Worm (Caenorhabditis elegans) whole organism, young adult: ENCODE measurements around the gene trr-1.

Source experiments
- B0019.2 ChIP-seq: fragments of 200-800 bp; sonication (Bioruptor generic); conservative IDR thresholded peaks from 2 replicates; pipeline ENCODE4 v1.3.6; 2022; ENCODE audit warnings: missing genetic modification reagents, missing genetic modification characterization, missing compliant biosample characterization
- B0336.3 ChIP-seq: fragments of 200-800 bp; sonication (Bioruptor generic); IDR thresholded peaks from 2 replicates; pipeline ENCODE4 v1.3.6; 2022; ENCODE audit warnings: missing genetic modification characterization, missing compliant biosample characterization
- C06A6.2 ChIP-seq: fragments of 200-800 bp; sonication (Bioruptor generic); conservative IDR thresholded peaks from 2 replicates; pipeline ENCODE4 v1.3.6; 2022; ENCODE audit warnings: missing genetic modification characterization, missing compliant biosample characterization
- F49E8.2 ChIP-seq: sonication (generic microtip); optimal IDR thresholded peaks from 3 replicates; lab custom pipeline; 2017; ENCODE audit warnings: missing genetic modification characterization, mild to moderate bottlenecking, missing compliant biosample characterization, antibody characterized with exemption, moderate library complexity; ENCODE audit not compliant: insufficient read depth
- F55B11.4 ChIP-seq: sonication (generic microtip); optimal IDR thresholded peaks from 2 replicates; lab custom pipeline; 2016; ENCODE audit warnings: missing compliant biosample characterization, missing genetic modification characterization, borderline replicate concordance; ENCODE audit not compliant: insufficient read depth
- F57A8.1 ChIP-seq: fragments of 200-800 bp; sonication (Bioruptor generic); optimal IDR thresholded peaks from 2 replicates; lab custom pipeline; 2018; ENCODE audit warnings: mild to moderate bottlenecking, missing genetic modification characterization, moderate library complexity, missing compliant biosample characterization
- F57C9.4 ChIP-seq: sonication (generic microtip); optimal IDR thresholded peaks from 2 replicates; lab custom pipeline; 2017; ENCODE audit warnings: mild to moderate bottlenecking, missing genetic modification characterization, missing compliant biosample characterization
- K11D2.4 ChIP-seq: fragments of 200-800 bp; sonication (Bioruptor generic); IDR thresholded peaks from 2 replicates; pipeline ENCODE4 v1.3.6; 2022; ENCODE audit warnings: missing genetic modification reagents, missing genetic modification characterization, missing compliant biosample characterization
- T26A5.8 ChIP-seq: sonication (generic microtip); optimal IDR thresholded peaks from 2 replicates; lab custom pipeline; 2016; ENCODE audit warnings: missing genetic modification characterization, missing compliant biosample characterization
- Y53F4B.3 ChIP-seq: fragments of 200-800 bp; sonication (Bioruptor generic); IDR thresholded peaks from 2 replicates; pipeline ENCODE4 v1.3.6; 2022; ENCODE audit warnings: missing genetic modification reagents, missing genetic modification characterization, missing compliant biosample characterization
- ZK185.1 ChIP-seq: sonication (generic microtip); optimal IDR thresholded peaks from 2 replicates; lab custom pipeline; 2016; ENCODE audit warnings: mild to moderate bottlenecking, missing genetic modification characterization, missing compliant biosample characterization; ENCODE audit not compliant: poor library complexity, severe bottlenecking
- athp-1 ChIP-seq: sonication (generic microtip); optimal IDR thresholded peaks from 2 replicates; lab custom pipeline; 2017; ENCODE audit warnings: mild to moderate bottlenecking, missing genetic modification characterization, missing compliant biosample characterization
- attf-3 ChIP-seq: fragments of 200-800 bp; sonication (Bioruptor generic); conservative IDR thresholded peaks from 2 replicates; pipeline ENCODE4 v1.3.6; 2022; ENCODE audit warnings: missing genetic modification reagents, missing genetic modification characterization, missing compliant biosample characterization
- attf-5 ChIP-seq: fragments of 200-800 bp; sonication (Bioruptor generic); optimal IDR thresholded peaks from 2 replicates; lab custom pipeline; 2018; ENCODE audit warnings: mild to moderate bottlenecking, missing genetic modification characterization, missing compliant biosample characterization
- ccch-3 ChIP-seq: fragments of 200-800 bp; sonication (Bioruptor generic); optimal IDR thresholded peaks from 2 replicates; lab custom pipeline; 2018; ENCODE audit warnings: mild to moderate bottlenecking, missing genetic modification characterization, missing compliant biosample characterization
- cebp-1 ChIP-seq, 2 experiments: fragments of 200-800 bp in 1 of 2; sonication (Bioruptor generic) in 1 of 2; sonication (generic microtip) in 1 of 2; IDR thresholded peaks in 1 of 2; optimal IDR thresholded peaks in 1 of 2; 2 replicates each; pipeline versions ENCODE4 v1.3.6 to Lab custom; 2017 to 2022; ENCODE audit warnings: missing compliant biosample characterization in 2 of 2, missing genetic modification characterization in 2 of 2, mild to moderate bottlenecking in 1 of 2, missing genetic modification reagents in 1 of 2, moderate library complexity in 1 of 2
- ceh-27 ChIP-seq: fragments of 200-800 bp; sonication (Bioruptor generic); optimal IDR thresholded peaks from 2 replicates; lab custom pipeline; 2018; ENCODE audit warnings: mild to moderate bottlenecking, missing genetic modification characterization, moderate library complexity, missing compliant biosample characterization
- ceh-40 ChIP-seq: fragments of 200-800 bp; sonication (Bioruptor generic); IDR thresholded peaks from 2 replicates; pipeline ENCODE4 v1.3.6; 2022; ENCODE audit warnings: missing genetic modification characterization, missing compliant biosample characterization
- chd-7 ChIP-seq: sonication (generic microtip); optimal IDR thresholded peaks from 2 replicates; lab custom pipeline; 2016; ENCODE audit warnings: mild to moderate bottlenecking, missing genetic modification characterization, moderate library complexity, missing compliant biosample characterization
- dox-1 ChIP-seq: fragments of 200-800 bp; sonication (Bioruptor generic); IDR thresholded peaks from 2 replicates; pipeline ENCODE4 v1.3.6; 2022; ENCODE audit warnings: missing genetic modification reagents, missing genetic modification characterization, missing compliant biosample characterization
- efl-1 ChIP-seq: fragments of 150-350 bp; optimal IDR thresholded peaks from 2 replicates; lab custom pipeline; 2014; ENCODE audit warnings: missing biosample characterization, missing genetic modification reagents, missing genetic modification characterization
- egl-44 ChIP-seq: fragments of 200-800 bp; sonication (Bioruptor generic); IDR thresholded peaks from 2 replicates; pipeline ENCODE4 v1.3.6; 2022; ENCODE audit warnings: missing genetic modification reagents, missing genetic modification characterization, missing compliant biosample characterization
- egrh-3 ChIP-seq: fragments of 200-800 bp; sonication (Bioruptor generic); IDR thresholded peaks from 2 replicates; pipeline ENCODE4 v1.3.6; 2022; ENCODE audit warnings: missing genetic modification reagents, missing genetic modification characterization, missing compliant biosample characterization
- ekl-4 ChIP-seq: fragments of 200-800 bp; sonication (Bioruptor generic); IDR thresholded peaks from 2 replicates; pipeline ENCODE4 v1.3.6; 2022; ENCODE audit warnings: missing genetic modification reagents, missing genetic modification characterization, missing compliant biosample characterization
- hmg-1.2 ChIP-seq: fragments of 200-800 bp; sonication (Bioruptor generic); IDR thresholded peaks from 2 replicates; pipeline ENCODE4 v1.3.6; 2022; ENCODE audit warnings: missing genetic modification reagents, missing genetic modification characterization, missing compliant biosample characterization
- hmg-20 ChIP-seq: fragments of 200-800 bp; sonication (Bioruptor generic); IDR thresholded peaks from 2 replicates; pipeline ENCODE4 v1.3.6; 2022; ENCODE audit warnings: missing genetic modification reagents, missing genetic modification characterization, missing compliant biosample characterization
- let-607 ChIP-seq, 2 experiments: fragments of 200-800 bp in 1 of 2; sonication (Bioruptor generic) in 1 of 2; sonication (generic microtip) in 1 of 2; optimal IDR thresholded peaks; 2 replicates each; lab custom pipeline; 2016 to 2018; ENCODE audit warnings: mild to moderate bottlenecking in 2 of 2, missing compliant biosample characterization in 2 of 2, missing genetic modification characterization in 2 of 2, moderate library complexity in 2 of 2, missing genotype in 1 of 2
- lin-40 ChIP-seq: sonication (generic microtip); optimal IDR thresholded peaks from 2 replicates; lab custom pipeline; 2016; ENCODE audit warnings: missing genetic modification characterization, mild to moderate bottlenecking, missing compliant biosample characterization, missing genotype, missing genetic modification reagents
- madf-3 ChIP-seq: fragments of 200-800 bp; sonication (Bioruptor generic); IDR thresholded peaks from 2 replicates; pipeline ENCODE4 v1.3.6; 2022; ENCODE audit warnings: missing genetic modification reagents, missing genetic modification characterization, missing compliant biosample characterization
- madf-6 ChIP-seq: fragments of 200-800 bp; sonication (Bioruptor generic); IDR thresholded peaks from 2 replicates; pipeline ENCODE4 v1.3.6; 2022; ENCODE audit warnings: missing genetic modification reagents, missing genetic modification characterization, missing compliant biosample characterization
- mcd-1 ChIP-seq: fragments of 200-800 bp; sonication (Bioruptor generic); IDR thresholded peaks from 2 replicates; pipeline ENCODE4 v1.3.6; 2022; ENCODE audit warnings: missing genetic modification reagents, missing genetic modification characterization, missing compliant biosample characterization
- mel-28 ChIP-seq: sonication (generic microtip); optimal IDR thresholded peaks from 2 replicates; lab custom pipeline; 2016; ENCODE audit warnings: borderline replicate concordance, mild to moderate bottlenecking, missing genetic modification characterization, missing compliant biosample characterization
- nhr-27 ChIP-seq: fragments of 200-800 bp; sonication (Bioruptor generic); optimal IDR thresholded peaks from 2 replicates; lab custom pipeline; 2018; ENCODE audit warnings: mild to moderate bottlenecking, missing genetic modification characterization, moderate library complexity, missing compliant biosample characterization
- nhr-80 ChIP-seq: sonication (generic microtip); optimal IDR thresholded peaks from 2 replicates; lab custom pipeline; 2016; ENCODE audit warnings: missing genetic modification characterization, missing compliant biosample characterization
- snpc-4 ChIP-seq, 5 experiments: fragments of 150-350 bp in 1 of 5; sonication (generic microtip) in 4 of 5; optimal IDR thresholded peaks; 2 replicates each; lab custom pipeline; 2014 to 2018; ENCODE audit warnings: missing genetic modification characterization in 5 of 5, missing biosample characterization in 3 of 5, antibody characterized with exemption in 2 of 5, mild to moderate bottlenecking in 2 of 5, missing compliant biosample characterization in 2 of 5, missing genotype in 2 of 5, moderate library complexity in 2 of 5, missing genetic modification reagents in 1 of 5
- tbp1 ChIP-seq: fragments of 200-800 bp; sonication (Bioruptor generic); optimal IDR thresholded peaks from 2 replicates; lab custom pipeline; 2018; ENCODE audit warnings: mild to moderate bottlenecking, missing genetic modification characterization, missing compliant biosample characterization
- tlf-1 ChIP-seq: fragments of 200-800 bp; sonication (Bioruptor generic); optimal IDR thresholded peaks from 2 replicates; lab custom pipeline; 2018; ENCODE audit warnings: mild to moderate bottlenecking, missing genetic modification characterization, missing compliant biosample characterization
- ztf-26 ChIP-seq: sonication (generic microtip); optimal IDR thresholded peaks from 2 replicates; lab custom pipeline; 2017; ENCODE audit warnings: missing genetic modification characterization, missing compliant biosample characterization

Gene trr-1

ce11 chrII:11619171-11619570 lies 56.6 kb downstream of the trr-1 start:
- TF ChIP-seq cebp-1 (GFP tag; IDR thresholded peaks at IDR 0.05; lab: Robert Waterston, UW) (no peak), cebp-1 (tag; optimal IDR thresholded peaks at IDR 0.05; lab: Kevin White, UChicago) (peak; percentile 62), F57A8.1 (GFP tag; lab: Kevin White, UChicago) (no peak), ccch-3 (GFP tag; lab: Kevin White, UChicago) (no peak), madf-3 (no peak), mcd-1 (GFP tag; lab: Robert Waterston, UW) (peak; percentile 40; the same call in 1 of the 2 replicates), ceh-40 (no peak), B0019.2 (GFP tag; lab: Robert Waterston, UW) (no peak), egl-44 (GFP tag; lab: Robert Waterston, UW) (0 out of 2 replicates have a peak, but pooled peaks have one; percentile 49), hmg-20 (GFP tag; lab: Robert Waterston, UW) (no peak), efl-1 (GFP tag; lab: Kevin White, UChicago) (no peak), ZK185.1 (tag; lab: Kevin White, UChicago) (peak; percentile 4), attf-3 (GFP tag; lab: Robert Waterston, UW) (no peak), Y53F4B.3 (GFP tag; lab: Robert Waterston, UW) (no peak), let-607 (tag; optimal IDR thresholded peaks at IDR 0.05; lab: Kevin White, UChicago) (peak in 1 of 2 experiments; percentile 3), snpc-4 (GFP tag; optimal IDR thresholded peaks at IDR 0.05; lab: Kevin White, UChicago) (no peak), snpc-4 (tag; optimal IDR thresholded peaks at IDR 0.05; lab: Kevin White, UChicago) (peak in 1 of 4 experiments; percentile 0), chd-7 (tag; lab: Kevin White, UChicago) (no peak), B0336.3 (no peak), F57C9.4 (tag; lab: Kevin White, UChicago) (no peak), tlf-1 (GFP tag; lab: Kevin White, UChicago) (no peak), K11D2.4 (GFP tag; lab: Robert Waterston, UW) (no peak), T26A5.8 (tag; lab: Kevin White, UChicago) (no peak), nhr-27 (no peak), athp-1 (tag; lab: Kevin White, UChicago) (no peak), ekl-4 (peak; percentile 28; the same call in 1 of the 2 replicates), mel-28 (no peak), hmg-1.2 (GFP tag; lab: Robert Waterston, UW) (peak; percentile 57; the same call in 1 of the 2 replicates), F49E8.2 (no peak), ceh-27 (GFP tag; lab: Kevin White, UChicago) (peak; percentile 49), dox-1 (GFP tag; lab: Robert Waterston, UW) (peak; percentile 34; the same call in 1 of the 2 replicates), tbp1 (GFP tag; lab: Kevin White, UChicago) (peak; percentile 18), nhr-80 (peak; percentile 64), F55B11.4 (tag; lab: Kevin White, UChicago) (no peak), lin-40 (tag; lab: Kevin White, UChicago) (peak; percentile 47)

- TF ChIP-seq attf-5: peak; percentile 8
- 0 out of 2 replicates have a peak, but pooled peaks have one; percentile 15 for TF ChIP-seq C06A6.2
- no peak for TF ChIP-seq madf-6 (GFP tag; lab: Robert Waterston, UW)
- TF ChIP-seq lin-40 (tag; lab: Kevin White, UChicago): peak; percentile 22
- TF ChIP-seq egrh-3 (GFP tag; lab: Robert Waterston, UW): no peak
- peak; percentile 18 for TF ChIP-seq ztf-26 (tag; lab: Kevin White, UChicago)
Observed at ce11 chrII:11617715-11618114, 58.0 kb downstream of the trr-1 start.
